Fruit fly (Drosophila melanogaster): ENCODE data around the gene CG15024.

Gene CG15024

dm6 chr3L:4477656-4478254, 14.1 kb upstream of the CG15024 start:
- no peak for TF ChIP-seq CG17801 (GFP tag; optimal IDR thresholded peaks at IDR 0.05; ENCODE audit: partially characterized antibody)

DNA sequence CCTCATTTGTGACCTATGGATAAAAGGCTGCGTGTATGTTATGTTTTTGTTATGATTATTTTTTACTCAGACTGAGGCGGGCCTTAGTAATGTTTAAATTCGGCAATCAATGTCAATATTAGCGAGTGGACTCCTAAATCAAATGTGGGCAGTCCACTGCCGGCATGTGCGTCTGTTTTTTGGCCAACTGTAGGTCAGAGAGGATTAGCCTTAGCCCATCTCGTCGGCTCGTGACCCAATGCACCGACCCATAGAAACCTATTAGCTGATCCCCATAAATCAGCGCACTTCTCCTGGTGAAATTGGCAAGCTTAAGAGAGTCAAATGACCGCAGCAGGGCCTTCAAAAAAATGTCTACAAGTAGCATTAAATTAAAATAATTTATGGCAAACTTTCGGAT, 12.1 kb upstream of the CG15024 start:
- TF ChIP-seq CG17801 (GFP tag; optimal IDR thresholded peaks at IDR 0.05; ENCODE audit: partially characterized antibody): no peak

dm6 chr3L:4474946-4475470, 11.4 kb upstream of the CG15024 start:
- peak; percentile 86 for TF ChIP-seq CG17801 (GFP tag; optimal IDR thresholded peaks at IDR 0.05; ENCODE audit: partially characterized antibody)

DNA sequence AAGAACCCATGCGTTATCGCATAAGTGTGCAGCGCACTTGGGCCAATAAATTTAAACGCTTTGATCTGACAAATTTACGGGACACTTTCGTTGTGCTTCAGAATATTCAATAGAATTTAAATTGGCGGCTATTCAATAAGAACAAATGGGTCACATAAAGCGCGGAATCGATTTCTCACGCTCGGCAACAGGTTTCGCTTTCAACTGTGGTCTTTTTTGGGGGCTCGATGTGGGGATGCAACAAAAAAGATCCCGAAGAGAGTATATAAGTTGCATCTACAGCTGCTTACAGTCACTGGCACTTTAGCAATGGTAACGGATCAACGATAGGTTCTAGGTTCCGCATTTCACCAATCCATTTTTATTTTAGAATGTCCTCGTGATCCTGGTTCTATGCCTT, 9.1 kb upstream of the CG15024 start, which contains the start of gene CG11349:
CG11349 (plus strand) TSS at position 301 of the 400 bp plus-strand sequence.
- TF ChIP-seq CG17801 (GFP tag; optimal IDR thresholded peaks at IDR 0.05; ENCODE audit: partially characterized antibody): no peak

DNA sequence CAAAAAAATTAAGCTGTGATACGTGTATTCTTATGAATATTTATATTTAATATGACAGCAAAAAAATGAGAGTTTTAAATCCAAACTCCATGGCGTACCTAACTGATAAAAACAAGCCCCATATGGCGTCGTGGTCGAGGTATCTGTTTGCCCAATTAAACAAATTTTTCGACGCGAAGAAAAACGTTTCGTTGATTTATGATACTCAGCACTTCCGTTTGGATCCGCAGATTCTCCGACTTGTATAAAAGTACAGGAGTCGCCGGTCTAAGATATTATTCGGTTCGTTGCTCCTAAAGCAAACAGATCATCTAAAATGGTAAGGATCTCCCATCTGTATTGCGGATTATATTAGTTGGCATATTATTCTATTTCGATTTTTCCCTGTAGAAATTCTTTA, 7.8 kb upstream of the CG15024 start, which contains the start of gene CG32248:
CG32248 (plus strand) TSS at position 301 of the 400 bp plus-strand sequence.
- no peak for TF ChIP-seq CG17801 (GFP tag; optimal IDR thresholded peaks at IDR 0.05; ENCODE audit: partially characterized antibody)

dm6 chr3L:4469701-4470100, 6.1 kb upstream of the CG15024 start, which contains the start of gene CG32249:
TSS of gene CG32249 (plus strand) at chr3L:4470001.
- TF ChIP-seq CG17801 (GFP tag; optimal IDR thresholded peaks at IDR 0.05; ENCODE audit: partially characterized antibody): no peak

DNA sequence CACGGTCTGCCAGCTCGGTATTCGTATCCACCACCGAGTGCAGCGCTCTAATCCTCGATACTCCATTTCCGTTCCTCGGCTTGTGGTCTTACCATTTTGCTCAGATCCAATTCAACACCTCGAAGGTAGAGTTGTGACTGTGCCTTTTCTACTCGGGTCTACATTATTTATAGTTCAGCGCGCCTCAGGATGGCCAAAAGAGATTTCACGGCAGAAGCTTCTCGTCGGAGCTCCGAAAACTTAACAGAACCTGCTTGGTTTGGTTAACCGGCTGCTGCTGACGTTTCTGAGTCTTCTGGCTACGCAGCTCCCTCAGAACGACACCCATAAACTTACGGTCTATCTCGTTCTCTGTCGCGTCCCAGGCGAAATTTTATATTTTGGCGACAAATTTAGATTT, 2.9 kb upstream of the CG15024 start, which contains the start of gene CG32241:
CG32241 (minus strand) TSS at position 101 of the 400 bp plus-strand sequence.
- TF ChIP-seq CG17801 (GFP tag; optimal IDR thresholded peaks at IDR 0.05; ENCODE audit: partially characterized antibody): no peak

DNA sequence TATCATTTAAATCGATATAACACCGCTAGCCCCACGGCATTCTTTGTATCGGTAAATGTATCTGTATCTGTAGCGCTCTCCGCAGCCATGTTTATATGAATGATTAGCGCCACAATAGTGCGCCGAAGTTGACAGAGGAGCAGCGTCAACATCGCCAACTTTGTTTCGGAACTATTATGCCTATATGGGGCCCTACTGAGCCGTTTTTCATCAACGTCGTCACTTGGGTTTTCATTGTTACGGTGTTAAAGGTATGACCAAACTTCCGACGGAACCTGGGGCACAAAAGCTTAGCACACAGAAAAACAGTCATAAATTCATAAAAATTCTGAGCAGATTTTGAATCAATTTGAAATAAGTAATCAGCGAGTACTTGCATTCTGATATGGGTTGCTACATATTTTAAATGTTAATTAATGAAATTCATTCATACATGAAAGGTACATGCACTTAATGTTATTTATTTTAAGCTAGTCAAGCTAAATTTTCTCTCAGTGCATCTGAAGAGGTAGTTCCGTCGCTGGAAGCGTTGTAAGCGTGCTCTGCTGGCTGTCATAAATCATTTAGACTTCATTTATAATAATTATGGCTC, 2.1 kb downstream of the CG15024 start, which contains the start of gene CG15023:
CG15023 (minus strand) TSS at position 51 of the 592 bp plus-strand sequence.
- no peak for TF ChIP-seq CG17801 (GFP tag; optimal IDR thresholded peaks at IDR 0.05; ENCODE audit: partially characterized antibody)

dm6 chr3L:4460307-4461088, 3.1 kb downstream of the CG15024 start, which contains the start of gene CG15022:
TSS of gene CG15022 (minus strand) at chr3L:4460317.
- TF ChIP-seq CG17801 (GFP tag; optimal IDR thresholded peaks at IDR 0.05; ENCODE audit: partially characterized antibody): no peak

DNA sequence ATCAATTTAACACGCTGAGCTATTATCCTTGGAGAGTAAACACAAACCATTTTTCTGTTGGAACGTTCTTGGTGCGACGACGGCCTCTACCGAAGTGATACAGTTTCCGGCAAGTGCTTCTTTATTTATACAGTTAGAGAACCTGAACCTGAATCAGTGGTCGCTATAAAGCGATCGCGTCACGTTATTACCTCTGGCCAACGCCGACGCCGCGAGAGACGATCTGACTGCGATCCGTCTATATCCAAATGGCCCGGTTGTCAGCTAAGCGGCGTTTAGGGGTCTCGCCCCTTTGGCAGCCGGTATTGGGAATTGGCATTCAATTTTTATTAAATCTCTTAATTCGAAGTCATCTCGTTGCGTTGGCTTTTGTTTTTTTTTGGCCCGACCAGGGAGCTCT, 5.6 kb downstream of the CG15024 start, which contains the start of gene CG11345:
CG11345 (minus strand) TSS at position 101 of the 400 bp plus-strand sequence.
- no peak for TF ChIP-seq CG17801 (GFP tag; optimal IDR thresholded peaks at IDR 0.05; ENCODE audit: partially characterized antibody)

DNA sequence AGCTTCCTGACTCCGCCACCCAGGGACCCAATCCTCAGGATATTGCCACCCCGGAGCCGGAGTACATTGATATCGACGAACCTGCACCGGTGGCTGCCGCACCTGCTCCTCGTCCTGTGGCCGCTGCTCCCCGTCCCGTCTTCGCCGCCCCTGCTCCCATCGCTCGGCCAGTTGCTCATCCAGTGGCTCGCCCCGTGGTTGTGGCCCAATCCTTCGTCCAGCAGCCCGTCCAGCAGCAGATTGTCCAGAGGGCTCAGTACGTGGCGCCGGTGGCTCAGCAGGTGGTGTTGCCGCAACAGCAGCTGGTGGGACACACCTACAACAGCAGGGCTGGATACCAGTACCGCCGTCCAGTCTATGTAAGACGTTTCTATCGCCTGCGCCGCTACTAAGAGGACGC, 16.4 kb downstream of the CG15024 start:
- TF ChIP-seq CG17801 (GFP tag; optimal IDR thresholded peaks at IDR 0.05; ENCODE audit: partially characterized antibody): no peak

DNA sequence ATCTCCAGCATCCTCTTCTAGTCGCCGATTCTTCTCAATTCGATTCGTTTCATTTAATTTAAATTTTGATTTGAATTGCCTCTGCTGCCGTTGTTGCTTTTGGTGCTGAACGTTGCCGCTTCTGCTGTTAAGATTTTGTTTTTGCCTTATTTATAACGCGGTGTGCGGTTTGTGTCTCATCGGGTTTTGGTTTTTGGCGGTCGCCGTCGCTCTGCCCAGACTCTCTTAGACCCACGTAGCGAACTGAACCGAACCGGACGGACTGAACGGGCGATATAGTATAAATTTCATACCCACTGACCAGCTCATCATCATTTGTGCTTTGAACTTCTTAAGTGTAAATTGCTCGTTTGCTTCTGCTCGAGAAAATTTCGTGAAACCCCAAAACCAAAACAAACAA, 17.4 kb downstream of the CG15024 start, which contains the start of gene CG12607:
CG12607 (plus strand) TSS at position 301 of the 400 bp plus-strand sequence.
- TF ChIP-seq CG17801 (GFP tag; optimal IDR thresholded peaks at IDR 0.05; ENCODE audit: partially characterized antibody): no peak

DNA sequence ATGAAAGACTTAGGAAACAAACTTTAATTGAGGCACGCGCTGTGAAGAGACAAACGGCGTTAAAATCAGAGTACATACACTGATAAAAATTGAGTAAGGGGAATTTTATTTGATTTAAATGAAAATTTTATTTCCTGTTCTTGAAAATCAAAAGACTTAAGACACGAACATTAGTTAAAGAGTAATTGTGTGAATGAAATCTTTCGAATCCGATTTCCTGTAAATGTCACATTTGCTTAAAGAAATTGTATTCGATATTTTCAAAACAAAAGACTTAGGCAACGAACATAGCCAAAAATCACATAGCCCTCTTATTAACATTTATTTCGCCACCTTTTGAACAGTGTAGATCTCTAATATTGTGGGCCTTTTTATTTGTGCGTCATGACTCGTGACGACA, 17.8 kb downstream of the CG15024 start:
- TF ChIP-seq CG17801 (GFP tag; optimal IDR thresholded peaks at IDR 0.05; ENCODE audit: partially characterized antibody): no peak

- TF ChIP-seq CG17801 (GFP tag; optimal IDR thresholded peaks at IDR 0.05; ENCODE audit: partially characterized antibody): no peak
These were observed 21.5 kb downstream of the CG15024 start for dm6 chr3L:4442168-4442567.

DNA sequence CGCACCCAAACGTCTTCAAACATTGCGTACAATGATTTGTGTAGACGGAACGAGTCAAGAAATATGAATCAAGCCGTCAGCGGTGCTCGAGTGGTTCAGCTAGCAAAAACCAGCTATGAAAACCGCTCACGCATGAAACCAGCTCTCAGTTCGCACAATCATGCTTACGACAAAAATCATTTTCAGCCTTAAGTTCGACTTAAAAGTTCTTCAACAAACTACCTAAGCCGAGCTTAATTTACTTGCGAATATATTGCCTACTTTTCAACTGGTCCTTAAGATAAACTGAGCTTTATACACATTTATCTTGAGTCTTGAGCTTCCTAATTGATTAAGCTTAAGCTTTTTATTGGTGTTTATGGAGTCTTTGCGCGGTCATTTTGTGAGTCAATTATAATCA, 23.5 kb downstream of the CG15024 start:
- TF ChIP-seq CG17801 (GFP tag; optimal IDR thresholded peaks at IDR 0.05; ENCODE audit: partially characterized antibody): no peak
